Fruit fly (Drosophila melanogaster) whole organism, embryonic: ENCODE measurements around the gene eIF4A.

ENCODE experiments used
- Adf1 ChIP-seq: fragments of 200-800 bp; sonication (Bioruptor generic); IDR thresholded peaks from 2 replicates; pipeline ENCODE4 v1.3.6; 2022; ENCODE audit warnings: missing biosample characterization, missing genetic modification characterization
- CG10565 ChIP-seq: fragments of 200-800 bp; sonication (Bioruptor generic); optimal IDR thresholded peaks from 3 replicates; lab custom pipeline; 2016; ENCODE audit warnings: missing biosample characterization, mild to moderate bottlenecking, missing genetic modification characterization
- CG12155 ChIP-seq: fragments of 200-800 bp; sonication (Bioruptor generic); optimal IDR thresholded peaks from 3 replicates; lab custom pipeline; 2016; ENCODE audit warnings: missing biosample characterization, missing genetic modification characterization
- CG12219 ChIP-seq: fragments of 200-800 bp; sonication (Bioruptor generic); optimal IDR thresholded peaks from 3 replicates; lab custom pipeline; 2018; ENCODE audit warnings: missing biosample characterization, mild to moderate bottlenecking, missing genetic modification characterization
- CG12769 ChIP-seq: fragments of 200-800 bp; sonication (Bioruptor generic); optimal IDR thresholded peaks from 2 replicates; lab custom pipeline; 2019; ENCODE audit warnings: missing biosample characterization, mild to moderate bottlenecking, missing genetic modification characterization, moderate library complexity
- CG12942 ChIP-seq: fragments of 200-800 bp; sonication (Bioruptor generic); optimal IDR thresholded peaks from 3 replicates; lab custom pipeline; 2016; ENCODE audit warnings: missing biosample characterization, missing genetic modification characterization
- CG13123 ChIP-seq: fragments of 200-800 bp; sonication (Bioruptor generic); optimal IDR thresholded peaks from 2 replicates; lab custom pipeline; 2016; ENCODE audit warnings: missing biosample characterization, missing genetic modification characterization
- CG13894 ChIP-seq: fragments of 200-800 bp; sonication (Bioruptor generic); optimal IDR thresholded peaks from 3 replicates; lab custom pipeline; 2018; ENCODE audit warnings: missing biosample characterization, mild to moderate bottlenecking, missing genetic modification characterization, moderate library complexity
- CG1529 ChIP-seq: fragments of 200-800 bp; sonication (Bioruptor generic); optimal IDR thresholded peaks from 3 replicates; lab custom pipeline; 2018; ENCODE audit warnings: missing biosample characterization, missing genetic modification characterization
- CG16779 ChIP-seq: fragments of 200-800 bp; sonication (Bioruptor generic); IDR thresholded peaks from 2 replicates; pipeline ENCODE4 v1.3.6; 2022; ENCODE audit warnings: missing biosample characterization, missing genetic modification characterization
- CG2129 ChIP-seq: fragments of 200-800 bp; sonication (Bioruptor generic); IDR thresholded peaks from 2 replicates; pipeline ENCODE4 v1.3.6; 2022; ENCODE audit warnings: missing biosample characterization, missing genetic modification characterization; ENCODE audit not compliant: partially characterized antibody
- CG2678 ChIP-seq: fragments of 200-800 bp; sonication (Bioruptor generic); optimal IDR thresholded peaks from 3 replicates; lab custom pipeline; 2019; ENCODE audit warnings: missing biosample characterization, mild to moderate bottlenecking, missing genetic modification characterization, moderate library complexity
- CG30431 ChIP-seq: fragments of 200-800 bp; sonication (Bioruptor generic); optimal IDR thresholded peaks from 2 replicates; lab custom pipeline; 2017; ENCODE audit warnings: missing biosample characterization, missing genetic modification characterization
- CG3065 ChIP-seq: fragments of 200-800 bp; sonication (Bioruptor generic); optimal IDR thresholded peaks from 2 replicates; lab custom pipeline; 2016; ENCODE audit warnings: missing biosample characterization, missing genetic modification characterization
- CG4282 ChIP-seq: fragments of 200-800 bp; sonication (Bioruptor generic); optimal IDR thresholded peaks from 2 replicates; lab custom pipeline; 2016; ENCODE audit warnings: missing biosample characterization, missing genetic modification characterization
- CG6272 ChIP-seq: fragments of 200-800 bp; sonication (Bioruptor generic); IDR thresholded peaks from 2 replicates; pipeline ENCODE4 v1.3.6; 2022; ENCODE audit warnings: missing biosample characterization, missing genetic modification characterization
- CG8765 ChIP-seq: fragments of 200-800 bp; sonication (Bioruptor generic); IDR thresholded peaks from 2 replicates; pipeline ENCODE4 v1.3.6; 2022; ENCODE audit warnings: missing biosample characterization, missing genetic modification characterization
- CG8924 ChIP-seq: fragments of 200-800 bp; optimal IDR thresholded peaks from 3 replicates; lab custom pipeline; 2019; ENCODE audit warnings: missing biosample characterization, mild to moderate bottlenecking, missing genetic modification characterization, moderate library complexity
- CG9215 ChIP-seq: fragments of 200-800 bp; sonication (Bioruptor generic); IDR thresholded peaks from 2 replicates; pipeline ENCODE4 v1.3.6; 2022; ENCODE audit warnings: missing biosample characterization, missing genetic modification characterization
- Chrac-16 ChIP-seq: fragments of 200-800 bp; sonication (Bioruptor generic); optimal IDR thresholded peaks from 3 replicates; lab custom pipeline; 2016; ENCODE audit warnings: missing biosample characterization, missing genetic modification characterization
- CkIIα-i1 ChIP-seq: fragments of 200-800 bp; sonication (Bioruptor generic); IDR thresholded peaks from 2 replicates; pipeline ENCODE4 v1.3.6; 2022; ENCODE audit warnings: missing biosample characterization, missing genetic modification characterization
- Dfd ChIP-seq, 2 experiments: fragments of >200 bp; optimal IDR thresholded peaks; 2 replicates each; lab custom pipeline; 2017; ENCODE audit warnings: missing biosample characterization in 2 of 2, missing genetic modification characterization in 2 of 2
- Dp ChIP-seq: fragments of 200-800 bp; sonication (Bioruptor generic); optimal IDR thresholded peaks from 2 replicates; lab custom pipeline; 2018; ENCODE audit warnings: missing biosample characterization, mild to moderate bottlenecking, missing genetic modification characterization, moderate library complexity
- Drgx ChIP-seq: fragments of 200-800 bp; sonication (Bioruptor generic); IDR thresholded peaks from 2 replicates; pipeline ENCODE4 v1.3.6; 2022; ENCODE audit warnings: missing biosample characterization, missing genetic modification characterization
- Ets65A ChIP-seq: fragments of 200-800 bp; sonication (Bioruptor generic); peaks from one replicate; lab custom pipeline; 2016; ENCODE audit warnings: missing biosample characterization, missing genetic modification characterization
- Gsc ChIP-seq: fragments of 200-800 bp; sonication (Bioruptor generic); IDR thresholded peaks from 2 replicates; pipeline ENCODE4 v1.3.6; 2022; ENCODE audit warnings: missing biosample characterization, missing genetic modification characterization
- Gug ChIP-seq: fragments of 200-800 bp; sonication (Bioruptor generic); IDR thresholded peaks from 4 replicates; pipeline ENCODE4 v1.3.6; 2022; ENCODE audit warnings: missing biosample characterization, missing genetic modification characterization
- Hr3 ChIP-seq: fragments of 200-800 bp; sonication (Bioruptor generic); optimal IDR thresholded peaks from 3 replicates; lab custom pipeline; 2016; ENCODE audit warnings: missing biosample characterization, missing genetic modification characterization
- MESR4 ChIP-seq: fragments of 200-800 bp; sonication (Bioruptor generic); optimal IDR thresholded peaks from 2 replicates; lab custom pipeline; 2018; ENCODE audit warnings: missing biosample characterization, mild to moderate bottlenecking, missing genetic modification characterization, moderate library complexity
- Max ChIP-seq: fragments of 200-800 bp; sonication (Bioruptor generic); optimal IDR thresholded peaks from 2 replicates; lab custom pipeline; 2016; ENCODE audit warnings: missing biosample characterization, mild to moderate bottlenecking, missing genetic modification characterization
- Med ChIP-seq: fragments of 200-800 bp; sonication (Bioruptor generic); peaks from one replicate; lab custom pipeline; 2016; ENCODE audit warnings: missing biosample characterization, missing genetic modification characterization, mild to moderate bottlenecking, inconsistent platforms, moderate library complexity
- PHDP ChIP-seq: fragments of 200-800 bp; sonication (Bioruptor generic); optimal IDR thresholded peaks from 3 replicates; lab custom pipeline; 2018; ENCODE audit warnings: missing biosample characterization, mild to moderate bottlenecking, missing genetic modification characterization, moderate library complexity
- Sry-β ChIP-seq: fragments of 200-800 bp; sonication (Bioruptor generic); optimal IDR thresholded peaks from 2 replicates; lab custom pipeline; 2018; ENCODE audit warnings: missing biosample characterization, mild to moderate bottlenecking, missing genetic modification characterization, moderate library complexity
- amos ChIP-seq: fragments of 200-800 bp; sonication (Bioruptor generic); IDR thresholded peaks from 2 replicates; pipeline ENCODE4 v1.3.6; 2022; ENCODE audit warnings: missing biosample characterization, missing genetic modification characterization; ENCODE audit not compliant: partially characterized antibody
- az2 ChIP-seq: fragments of 200-800 bp; sonication (Bioruptor generic); optimal IDR thresholded peaks from 3 replicates; lab custom pipeline; 2016; ENCODE audit warnings: missing biosample characterization, missing genetic modification characterization
- cas ChIP-seq: fragments of 200-800 bp; sonication (Bioruptor generic); IDR thresholded peaks from 2 replicates; pipeline ENCODE4 v1.3.6; 2022; ENCODE audit warnings: missing biosample characterization, missing genetic modification characterization
- chn ChIP-seq: fragments of 200-800 bp; sonication (Bioruptor generic); optimal IDR thresholded peaks from 2 replicates; lab custom pipeline; 2016; ENCODE audit warnings: missing biosample characterization, missing genetic modification characterization
- crol ChIP-seq: fragments of 200-800 bp; sonication (Bioruptor generic); IDR thresholded peaks from 2 replicates; pipeline ENCODE4 v1.3.6; 2022; ENCODE audit warnings: missing biosample characterization, missing genetic modification characterization
- dimm ChIP-seq: fragments of 200-800 bp; sonication (Bioruptor generic); IDR thresholded peaks from 2 replicates; pipeline ENCODE4 v1.3.6; 2022; ENCODE audit warnings: missing biosample characterization, missing genetic modification characterization
- dmrt11E ChIP-seq: fragments of 200-800 bp; sonication (Bioruptor generic); optimal IDR thresholded peaks from 3 replicates; lab custom pipeline; 2018; ENCODE audit warnings: missing biosample characterization, mild to moderate bottlenecking, missing genetic modification characterization, moderate library complexity
- exex ChIP-seq: fragments of 200-800 bp; sonication (Bioruptor generic); optimal IDR thresholded peaks from 4 replicates; lab custom pipeline; 2018; ENCODE audit warnings: missing biosample characterization, mild to moderate bottlenecking, missing genetic modification characterization, moderate library complexity
- fru ChIP-seq: fragments of >200 bp; optimal IDR thresholded peaks from 2 replicates; lab custom pipeline; 2017
- gt ChIP-seq: fragments of 200-800 bp; sonication (Bioruptor generic); IDR thresholded peaks from 2 replicates; pipeline ENCODE4 v1.3.6; 2022; ENCODE audit warnings: missing biosample characterization, missing genetic modification characterization
- ham ChIP-seq: fragments of 200-800 bp; sonication (Bioruptor generic); IDR thresholded peaks from 2 replicates; pipeline ENCODE4 v1.3.6; 2022; ENCODE audit warnings: missing biosample characterization, missing genetic modification characterization
- luna ChIP-seq: fragments of 200-800 bp; sonication (Bioruptor generic); optimal IDR thresholded peaks from 2 replicates; lab custom pipeline; 2016; ENCODE audit warnings: missing biosample characterization, missing genetic modification characterization
- mld ChIP-seq: fragments of 200-800 bp; sonication (Bioruptor generic); IDR thresholded peaks from 3 replicates; pipeline ENCODE4 v1.3.6; 2022; ENCODE audit warnings: missing biosample characterization, missing genetic modification characterization; ENCODE audit not compliant: partially characterized antibody
- nmo ChIP-seq: fragments of 200-800 bp; sonication (Bioruptor generic); optimal IDR thresholded peaks from 2 replicates; lab custom pipeline; 2018; ENCODE audit warnings: missing biosample characterization, mild to moderate bottlenecking, missing genetic modification characterization, moderate library complexity
- repo ChIP-seq: fragments of 200-800 bp; sonication (Bioruptor generic); optimal IDR thresholded peaks from 2 replicates; lab custom pipeline; 2016; ENCODE audit warnings: missing biosample characterization, missing genetic modification characterization
- slbo ChIP-seq: fragments of 200-800 bp; sonication (Bioruptor generic); IDR thresholded peaks from 2 replicates; pipeline ENCODE4 v1.3.6; 2022; ENCODE audit warnings: missing biosample characterization, missing genetic modification characterization
- slp2 ChIP-seq: fragments of 200-800 bp; sonication (Bioruptor generic); optimal IDR thresholded peaks from 2 replicates; lab custom pipeline; 2016; ENCODE audit warnings: missing biosample characterization, missing genetic modification characterization
- z ChIP-seq: fragments of 200-800 bp; sonication (Bioruptor generic); IDR thresholded peaks from 3 replicates; pipeline ENCODE4 v1.3.6; 2022; ENCODE audit warnings: missing biosample characterization, missing genetic modification characterization
- zfh1 ChIP-seq: fragments of 200-800 bp; sonication (Bioruptor generic); IDR thresholded peaks from 3 replicates; pipeline ENCODE4 v1.3.6; 2022; ENCODE audit warnings: missing biosample characterization, missing genetic modification characterization
- zfh2 ChIP-seq: fragments of 200-800 bp; sonication (Bioruptor generic); optimal IDR thresholded peaks from 2 replicates; lab custom pipeline; 2016; ENCODE audit warnings: missing biosample characterization, missing genetic modification characterization

eIF4A gene

dm6 chr2L:5986094-5986493 lies 4.5 kb downstream of the eIF4A start, which contains the start of gene ifc (continued):
- no peak for TF ChIP-seq slbo (GFP tag; lab: Robert Waterston, UW)
- peak; percentile 61 for TF ChIP-seq CG8924 (tag; lab: Kevin White, UChicago)
- TF ChIP-seq luna (GFP tag; lab: Kevin White, UChicago): peak; percentile 66
- no peak for TF ChIP-seq CG9215 (GFP tag; lab: Robert Waterston, UW)
- TF ChIP-seq CG6272 (GFP tag; lab: Robert Waterston, UW): 0 out of 2 replicates have a peak, but pooled peaks have one; percentile 13
- no peak for TF ChIP-seq CG1529 (GFP tag; lab: Kevin White, UChicago)
- TF ChIP-seq Adf1: no peak
- peak; percentile 64 for TF ChIP-seq CG2678 (tag; lab: Kevin White, UChicago)
- TF ChIP-seq CG13894 (tag; lab: Kevin White, UChicago): peak; percentile 89
- peak; percentile 44 for TF ChIP-seq PHDP (tag; lab: Kevin White, UChicago)
- peak; percentile 57 for TF ChIP-seq Chrac-16 (GFP tag; lab: Kevin White, UChicago)
- TF ChIP-seq mld: no peak
- TF ChIP-seq nmo (GFP tag; lab: Kevin White, UChicago): peak; percentile 76
- TF ChIP-seq Ets65A (GFP tag; lab: Kevin White, UChicago): peak; percentile 95
- TF ChIP-seq Sry-β: peak; percentile 12
- no peak for TF ChIP-seq fru (lab: Kevin White, UChicago)
- TF ChIP-seq Gug (GFP tag; lab: Robert Waterston, UW): peak; percentile 51; the same call in 3 of the 4 replicates
- no peak for TF ChIP-seq CG16779 (GFP tag; lab: Robert Waterston, UW)
- TF ChIP-seq Dp: peak; percentile 63
- TF ChIP-seq Drgx (GFP tag; lab: Robert Waterston, UW): no peak
- TF ChIP-seq Hr3 (GFP tag; lab: Kevin White, UChicago): peak; percentile 30
- TF ChIP-seq zfh2 (GFP tag; lab: Kevin White, UChicago): peak; percentile 78
- peak; percentile 37 for TF ChIP-seq az2 (GFP tag; lab: Kevin White, UChicago)
- no peak for TF ChIP-seq CG10565 (GFP tag; lab: Kevin White, UChicago)
- TF ChIP-seq zfh1 (GFP tag; lab: Robert Waterston, UW): no peak
- TF ChIP-seq Max (GFP tag; lab: Kevin White, UChicago): peak; percentile 50
- peak; percentile 80 for TF ChIP-seq CG12769 (tag; lab: Kevin White, UChicago)
- TF ChIP-seq dimm (GFP tag; lab: Robert Waterston, UW): no peak
- no peak for TF ChIP-seq CG30431 (GFP tag; lab: Kevin White, UChicago)
- TF ChIP-seq exex: peak; percentile 36
- no peak for TF ChIP-seq CG8765 (GFP tag; lab: Robert Waterston, UW)
- TF ChIP-seq chn (GFP tag; lab: Kevin White, UChicago): peak; percentile 54
- no peak for TF ChIP-seq CG3065 (GFP tag; lab: Kevin White, UChicago)
- TF ChIP-seq Gsc: no peak
- peak; percentile 36 for TF ChIP-seq CG4282
- TF ChIP-seq ham (GFP tag; lab: Robert Waterston, UW): no peak
- TF ChIP-seq CG12155 (GFP tag; lab: Kevin White, UChicago): peak; percentile 37
- peak; percentile 32 for TF ChIP-seq dmrt11E
- TF ChIP-seq Med (GFP tag; lab: Kevin White, UChicago): peak; percentile 94
- no peak for TF ChIP-seq crol (GFP tag; lab: Robert Waterston, UW)
- TF ChIP-seq repo (GFP tag; lab: Kevin White, UChicago): peak; percentile 14
- no peak for TF ChIP-seq amos (GFP tag; lab: Robert Waterston, UW)
- TF ChIP-seq CG2129 (GFP tag; lab: Robert Waterston, UW): no peak
- peak; percentile 51 for TF ChIP-seq CG13123 (GFP tag; lab: Kevin White, UChicago)
- TF ChIP-seq CG12219 (GFP tag; lab: Kevin White, UChicago): peak; percentile 5
- no peak for TF ChIP-seq slp2
- TF ChIP-seq cas (GFP tag; lab: Robert Waterston, UW): no peak
- peak in 1 of 2 experiments; percentile 80 for TF ChIP-seq Dfd (GFP tag; optimal IDR thresholded peaks at IDR 0.05; lab: Kevin White, UChicago)
- TF ChIP-seq CkIIα-i1 (GFP tag; lab: Robert Waterston, UW): no peak
- TF ChIP-seq CG12942 (GFP tag; lab: Kevin White, UChicago): peak; percentile 45
- TF ChIP-seq MESR4 (GFP tag; lab: Kevin White, UChicago): peak; percentile 85
- no peak for TF ChIP-seq gt
- no peak for TF ChIP-seq z (GFP tag; lab: Robert Waterston, UW)
